Worm (Caenorhabditis elegans) whole organism, L1 larva: Measurements from ENCODE around the gene Y113G7B.15.

Experiments
- aly-2 ChIP-seq: fragments of 150-350 bp; optimal IDR thresholded peaks from 2 replicates; lab custom pipeline; 2014; ENCODE audit warnings: missing biosample characterization, missing genetic modification characterization
- hlh-17 ChIP-seq: fragments of 200-800 bp; sonication (Bioruptor generic); optimal IDR thresholded peaks from 2 replicates; lab custom pipeline; 2018; ENCODE audit warnings: missing genetic modification characterization, mild to moderate bottlenecking, missing compliant biosample characterization, moderate library complexity, borderline replicate concordance
- lin-15B ChIP-seq: fragments of 150-350 bp; sonication (generic microtip); optimal IDR thresholded peaks from 3 replicates; lab custom pipeline; 2014; ENCODE audit warnings: missing biosample characterization, missing genetic modification characterization
- nhr-47 ChIP-seq: sonication (generic microtip); optimal IDR thresholded peaks from 2 replicates; lab custom pipeline; 2016; ENCODE audit warnings: mild to moderate bottlenecking, missing genetic modification characterization, moderate library complexity, missing compliant biosample characterization
- unc-62 ChIP-seq: fragments of 150-350 bp; optimal IDR thresholded peaks from 2 replicates; lab custom pipeline; 2014; ENCODE audit warnings: missing biosample characterization, missing genetic modification reagents, missing genetic modification characterization
- zag-1 ChIP-seq: fragments of 150-350 bp; optimal IDR thresholded peaks from 2 replicates; lab custom pipeline; 2014; ENCODE audit warnings: missing biosample characterization, missing genetic modification characterization
- ztf-11 ChIP-seq, 2 experiments: sonication (generic microtip); optimal IDR thresholded peaks; 2 replicates each; lab custom pipeline; 2016 to 2017; ENCODE audit warnings: missing genetic modification characterization in 2 of 2, missing biosample characterization in 1 of 2, missing compliant biosample characterization in 1 of 2

DNA sequence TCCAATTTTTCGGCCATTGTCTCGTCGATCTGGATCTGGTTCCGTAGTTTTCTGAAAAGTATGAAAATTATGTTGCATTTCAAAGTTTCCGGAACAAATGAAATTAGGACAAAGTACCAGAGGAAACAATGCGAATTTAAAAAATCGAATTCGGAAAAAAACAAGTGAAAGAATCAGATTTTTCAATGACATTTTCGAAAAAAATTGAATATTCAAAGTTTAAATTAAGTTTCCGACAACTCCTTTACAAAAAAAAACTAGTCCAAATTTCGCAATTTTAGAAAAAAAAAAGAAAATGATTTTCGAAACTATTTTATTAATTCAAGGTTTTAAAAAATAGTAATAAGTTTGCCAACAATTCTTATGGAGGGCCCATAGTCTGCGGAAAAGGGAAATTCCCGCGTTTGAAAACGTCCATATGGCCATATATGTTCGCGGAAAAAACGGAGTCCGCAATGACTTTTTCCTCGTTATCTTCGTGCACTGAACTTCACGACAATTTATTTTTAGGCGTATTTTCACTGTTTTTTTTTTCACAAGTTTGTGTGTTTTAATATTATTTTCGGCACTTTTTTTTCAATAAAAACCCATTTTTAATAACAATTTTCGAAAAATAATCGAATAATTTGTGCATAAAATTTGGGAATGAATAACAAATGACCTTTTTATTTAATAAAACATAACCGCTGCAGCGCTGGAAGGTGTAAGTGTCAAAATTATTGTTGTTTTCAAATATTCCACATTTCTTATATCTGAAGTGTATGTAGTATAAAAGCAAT is 41.4 kb downstream of the Y113G7B.15 start, which contains the start of the genes fbxa-115 and Y113G7B.27:
- TF ChIP-seq zag-1 (tag; lab: Kevin White, UChicago) (no peak), hlh-17 (no peak), nhr-47 (tag; lab: Kevin White, UChicago) (no peak), ztf-11 (tag; optimal IDR thresholded peaks at IDR 0.05; lab: Kevin White, UChicago) (no peak), aly-2 (tag; lab: Kevin White, UChicago) (no peak), lin-15B (tag; lab: Kevin White, UChicago) (no peak), unc-62 (GFP tag; lab: Kevin White, UChicago) (no peak)
